Fruit fly (Drosophila melanogaster) S2 (cell line): ENCODE results near the gene Atac3.

Experiments used
- CG8478 ChIP-seq: fragments of >200 bp; optimal IDR thresholded peaks from 2 replicates; lab custom pipeline; 2018
- CTCF ChIP-seq, 2 experiments: fragments of >200 bp; optimal IDR thresholded peaks; 2 replicates each; lab custom pipeline; 2018

- no peak for TF ChIP-seq CG8478 (lab: Kevin White, UChicago)
- TF ChIP-seq CTCF (optimal IDR thresholded peaks at IDR 0.05; lab: Kevin White, UChicago): no peak
Measured at dm6 chr3L:366337-366736, 38.5 kb upstream of the Atac3 start, which contains the start of gene CG13884.
